Fruit fly (Drosophila melanogaster) whole organism, adult: Measurements from ENCODE around the gene CG17097.
A peak's percentile ranks its signal among the peaks of the same experiment; 100 is the strongest.

Source experiments
- CG12768 ChIP-seq: fragments of 200-800 bp; sonication (Bioruptor generic); optimal IDR thresholded peaks from 2 replicates; lab custom pipeline; 2017; ENCODE audit warnings: missing biosample characterization, missing genetic modification characterization, mild to moderate bottlenecking, moderate library complexity, missing genetic modification reagents
- CG14711 ChIP-seq: fragments of 200-800 bp; sonication (Bioruptor generic); optimal IDR thresholded peaks from 2 replicates; lab custom pipeline; 2018; ENCODE audit warnings: missing biosample characterization, mild to moderate bottlenecking, missing genetic modification characterization, moderate library complexity
- CG1620 ChIP-seq: fragments of 200-800 bp; sonication (Bioruptor generic); optimal IDR thresholded peaks from 2 replicates; lab custom pipeline; 2016; ENCODE audit warnings: missing biosample characterization, missing genetic modification characterization
- CG33017 ChIP-seq: fragments of 200-800 bp; sonication (Bioruptor generic); optimal IDR thresholded peaks from 2 replicates; lab custom pipeline; 2018; ENCODE audit warnings: missing biosample characterization, mild to moderate bottlenecking, missing genetic modification characterization, moderate library complexity
- CG5204 ChIP-seq: fragments of 200-800 bp; sonication (Bioruptor generic); optimal IDR thresholded peaks from 2 replicates; lab custom pipeline; 2016; ENCODE audit warnings: missing biosample characterization, missing genetic modification characterization
- CG7101 ChIP-seq: fragments of 200-800 bp; sonication (Bioruptor generic); optimal IDR thresholded peaks from 2 replicates; lab custom pipeline; 2018; ENCODE audit warnings: missing biosample characterization, mild to moderate bottlenecking, missing genetic modification characterization, moderate library complexity
- Clk ChIP-seq: fragments of 200-800 bp; sonication (Bioruptor generic); optimal IDR thresholded peaks from 2 replicates; lab custom pipeline; 2017; ENCODE audit warnings: missing biosample characterization, missing genetic modification characterization
- Crg-1 ChIP-seq: fragments of 200-800 bp; sonication (Bioruptor generic); optimal IDR thresholded peaks from 2 replicates; lab custom pipeline; 2016; ENCODE audit warnings: missing biosample characterization, missing genetic modification characterization
- Hr96 ChIP-seq: fragments of 200-800 bp; sonication (Bioruptor generic); optimal IDR thresholded peaks from 2 replicates; lab custom pipeline; 2016; ENCODE audit warnings: missing biosample characterization, missing genetic modification characterization
- Mnt ChIP-seq: fragments of 200-800 bp; sonication (Bioruptor generic); optimal IDR thresholded peaks from 2 replicates; lab custom pipeline; 2016; ENCODE audit warnings: missing biosample characterization, mild to moderate bottlenecking, missing genetic modification characterization
- cic ChIP-seq: fragments of 200-800 bp; sonication (Bioruptor generic); optimal IDR thresholded peaks from 2 replicates; lab custom pipeline; 2017; ENCODE audit warnings: missing biosample characterization, mild to moderate bottlenecking, missing genetic modification characterization, moderate library complexity
- cnc ChIP-seq, 2 experiments: fragments of >200 bp; optimal IDR thresholded peaks; 2 replicates each; lab custom pipeline; 2017
- kay ChIP-seq: fragments of 200-800 bp; sonication (Bioruptor generic); peaks from one replicate; lab custom pipeline; 2016; ENCODE audit warnings: missing biosample characterization, missing genetic modification characterization, borderline replicate concordance
- pad ChIP-seq: fragments of 200-800 bp; sonication (Bioruptor generic); optimal IDR thresholded peaks from 3 replicates; lab custom pipeline; 2017; ENCODE audit warnings: missing biosample characterization, missing genetic modification characterization, mild to moderate bottlenecking, moderate library complexity, missing genetic modification reagents
- tj ChIP-seq: fragments of 200-800 bp; sonication (Bioruptor generic); optimal IDR thresholded peaks from 3 replicates; lab custom pipeline; 2017; ENCODE audit warnings: missing biosample characterization, mild to moderate bottlenecking, missing genetic modification characterization, moderate library complexity
- toe ChIP-seq: fragments of 200-800 bp; sonication (Bioruptor generic); optimal IDR thresholded peaks from 2 replicates; lab custom pipeline; 2016; ENCODE audit warnings: missing biosample characterization, missing genetic modification characterization

CG17097 gene

DNA sequence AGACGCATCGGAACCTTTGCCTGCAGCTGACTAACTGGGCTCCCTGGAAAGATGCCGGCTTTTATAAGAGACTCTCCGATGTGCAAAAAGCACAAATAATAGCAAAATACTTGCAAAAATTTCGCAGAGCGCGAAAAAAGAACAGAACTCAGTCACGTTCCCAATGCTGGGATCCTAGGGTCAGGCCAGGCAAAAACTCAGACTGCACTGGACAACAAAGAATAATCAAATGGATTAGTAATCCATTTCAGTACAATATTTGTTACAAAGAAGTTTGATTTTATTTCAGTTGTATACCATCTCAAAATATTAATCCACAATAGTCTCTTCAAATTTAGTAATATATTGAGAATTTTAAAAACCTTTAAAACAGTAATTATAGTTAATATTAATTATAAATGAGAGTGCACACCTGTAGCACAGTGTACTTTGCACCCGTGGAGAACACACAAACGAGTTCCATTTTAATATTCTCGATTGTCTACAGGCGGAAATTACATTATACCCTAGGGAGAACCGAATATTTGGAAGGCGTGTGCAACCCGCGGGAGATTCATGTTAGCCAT is 47.9 kb downstream of the CG17097 start, which contains the start of gene CG17108:
Gene CG17108 (minus strand): TSS at position 51 of the 566 bp plus-strand sequence.
- TF ChIP-seq tj (GFP tag; lab: Kevin White, UChicago), result no peak
- no peak for TF ChIP-seq CG12768 (GFP tag; lab: Kevin White, UChicago)
- no peak for TF ChIP-seq Mnt (GFP tag; lab: Kevin White, UChicago)
- no peak for TF ChIP-seq CG1620 (GFP tag; lab: Kevin White, UChicago)
- TF ChIP-seq CG14711 (tag; lab: Kevin White, UChicago), result peak; percentile 38
- peak; percentile 78 for TF ChIP-seq CG33017 (tag; lab: Kevin White, UChicago)
- peak; percentile 75 for TF ChIP-seq kay (GFP tag; lab: Kevin White, UChicago)
- peak; percentile 17 for TF ChIP-seq CG7101 (tag; lab: Kevin White, UChicago)
- no peak for TF ChIP-seq cic (GFP tag; lab: Kevin White, UChicago)
- no peak for TF ChIP-seq CG5204 (GFP tag; lab: Kevin White, UChicago)

DNA sequence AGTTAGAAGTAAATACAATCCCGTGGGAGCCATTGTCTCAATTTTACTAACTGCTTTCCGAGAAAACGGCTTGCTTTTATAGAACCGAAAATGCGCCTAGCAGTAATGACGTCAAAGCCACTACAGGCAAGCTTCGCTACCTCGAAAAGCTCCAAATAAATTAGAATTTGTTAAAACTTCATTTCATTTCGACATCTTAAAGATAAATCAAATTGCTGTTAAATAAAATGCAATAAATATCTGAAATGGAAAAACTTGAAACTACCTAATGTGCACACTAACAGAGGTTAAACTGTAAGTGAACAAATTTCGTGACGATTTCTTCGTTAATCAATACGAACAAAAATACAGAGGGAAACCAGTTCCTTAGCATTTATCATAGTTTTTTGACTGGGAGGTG is 51.8 kb downstream of the CG17097 start, which contains the start of gene CG7300:
Gene CG7300 (minus strand): TSS at position 52 of the 400 bp plus-strand sequence.
- no peak for TF ChIP-seq pad
- TF ChIP-seq cnc (optimal IDR thresholded peaks at IDR 0.05; lab: Kevin White, UChicago), result no peak
- TF ChIP-seq CG7101 (tag; lab: Kevin White, UChicago), result no peak
- no peak for TF ChIP-seq kay (GFP tag; lab: Kevin White, UChicago)
- no peak for TF ChIP-seq CG5204 (GFP tag; lab: Kevin White, UChicago)
- TF ChIP-seq Clk, result no peak
- TF ChIP-seq CG1620 (GFP tag; lab: Kevin White, UChicago), result no peak
- no peak for TF ChIP-seq Crg-1 (GFP tag; lab: Kevin White, UChicago)
- TF ChIP-seq tj (GFP tag; lab: Kevin White, UChicago), result no peak
- TF ChIP-seq toe (GFP tag; lab: Kevin White, UChicago), result no peak
- no peak for TF ChIP-seq Hr96 (GFP tag; lab: Kevin White, UChicago)
- TF ChIP-seq CG12768 (GFP tag; lab: Kevin White, UChicago), result no peak
- no peak for TF ChIP-seq CG33017 (tag; lab: Kevin White, UChicago)
- no peak for TF ChIP-seq Mnt (GFP tag; lab: Kevin White, UChicago)
